Worm (Caenorhabditis elegans) whole organism, L1 larva: ENCODE measurements around the gene fkh-6.

ENCODE experiments used
- C34B4.2 ChIP-seq: sonication (generic microtip); optimal IDR thresholded peaks from 2 replicates; lab custom pipeline; 2017; ENCODE audit warnings: mild to moderate bottlenecking, missing genetic modification characterization, missing compliant biosample characterization
- F16B12.6 ChIP-seq: fragments of 150-350 bp; optimal IDR thresholded peaks from 2 replicates; lab custom pipeline; 2014; ENCODE audit warnings: missing biosample characterization, missing genetic modification characterization
- aha-1 ChIP-seq: fragments of 150-350 bp; optimal IDR thresholded peaks from 2 replicates; lab custom pipeline; 2014; ENCODE audit warnings: missing biosample characterization, missing genetic modification characterization
- alr-1 ChIP-seq: fragments of 200-800 bp; sonication (Bioruptor generic); optimal IDR thresholded peaks from 2 replicates; lab custom pipeline; 2018; ENCODE audit warnings: borderline replicate concordance, mild to moderate bottlenecking, missing genetic modification characterization, missing compliant biosample characterization
- aly-2 ChIP-seq: fragments of 150-350 bp; optimal IDR thresholded peaks from 2 replicates; lab custom pipeline; 2014; ENCODE audit warnings: missing biosample characterization, missing genetic modification characterization
- blmp-1 ChIP-seq: fragments of 150-350 bp; optimal IDR thresholded peaks from 2 replicates; lab custom pipeline; 2014; ENCODE audit warnings: missing biosample characterization, missing genetic modification characterization
- ceh-63 ChIP-seq: fragments of 200-800 bp; sonication (Bioruptor generic); optimal IDR thresholded peaks from 2 replicates; lab custom pipeline; 2018; ENCODE audit warnings: mild to moderate bottlenecking, missing genetic modification characterization, missing compliant biosample characterization
- ceh-82 ChIP-seq, 3 experiments: fragments of 150-350 bp in 1 of 3; sonication (generic microtip) in 2 of 3; optimal IDR thresholded peaks; 2 replicates each; lab custom pipeline; 2014 to 2017; ENCODE audit warnings: missing biosample characterization in 3 of 3, missing genetic modification characterization in 3 of 3
- ceh-88 ChIP-seq: fragments of 200-800 bp; sonication (Bioruptor generic); IDR thresholded peaks from 2 replicates; pipeline ENCODE4 v1.3.6; 2022; ENCODE audit warnings: missing genetic modification characterization, missing compliant biosample characterization
- ceh-90 ChIP-seq: sonication (generic microtip); optimal IDR thresholded peaks from 2 replicates; lab custom pipeline; 2016; ENCODE audit warnings: missing genetic modification characterization, missing compliant biosample characterization
- ces-1 ChIP-seq: fragments of 150-350 bp; optimal IDR thresholded peaks from 2 replicates; lab custom pipeline; 2014; ENCODE audit warnings: missing biosample characterization, missing genetic modification reagents, missing genetic modification characterization
- dsc-1 ChIP-seq: sonication (generic microtip); optimal IDR thresholded peaks from 2 replicates; lab custom pipeline; 2016; ENCODE audit warnings: mild to moderate bottlenecking, missing genetic modification characterization, missing compliant biosample characterization
- efl-1 ChIP-seq, 4 experiments: fragments of 150-350 bp; optimal IDR thresholded peaks in 3 of 4; peaks in 1 of 4; 1 replicate in 1 of 4; 2 replicates in 3 of 4; lab custom pipeline; 2014; ENCODE audit warnings: missing biosample characterization in 2 of 4, missing genetic modification characterization in 2 of 4, missing genetic modification reagents in 2 of 4
- efl-3 ChIP-seq: fragments of 200-800 bp; sonication (Bioruptor generic); optimal IDR thresholded peaks from 2 replicates; lab custom pipeline; 2018; ENCODE audit warnings: mild to moderate bottlenecking, missing genetic modification characterization, missing compliant biosample characterization
- egl-13 ChIP-seq: sonication (generic microtip); optimal IDR thresholded peaks from 2 replicates; lab custom pipeline; 2016; ENCODE audit warnings: missing genotype, missing genetic modification reagents, missing genetic modification characterization, missing compliant biosample characterization
- egl-27 ChIP-seq, 2 experiments: fragments of 150-350 bp in 1 of 2; sonication (generic microtip); optimal IDR thresholded peaks; 3 replicates each; lab custom pipeline; 2017 to 2018; ENCODE audit warnings: missing biosample characterization in 2 of 2, missing genetic modification characterization in 2 of 2, missing genetic modification reagents in 2 of 2
- elt-3 ChIP-seq, 6 experiments: fragments of 150-350 bp in 1 of 6; sonication (generic microtip); optimal IDR thresholded peaks; 2 replicates each; lab custom pipeline; 2017 to 2018; ENCODE audit warnings: missing biosample characterization in 6 of 6, missing genetic modification characterization in 6 of 6, inconsistent platforms in 1 of 6
- ets-5 ChIP-seq: fragments of 200-800 bp; sonication (Bioruptor generic); IDR thresholded peaks from 2 replicates; pipeline ENCODE4 v1.3.6; 2022; ENCODE audit warnings: missing genetic modification characterization, missing compliant biosample characterization
- fkh-10 ChIP-seq: sonication (generic microtip); optimal IDR thresholded peaks from 2 replicates; lab custom pipeline; 2017; ENCODE audit warnings: missing biosample characterization, missing genetic modification reagents, missing genetic modification characterization
- fkh-4 ChIP-seq: sonication (generic microtip); optimal IDR thresholded peaks from 2 replicates; lab custom pipeline; 2016; ENCODE audit warnings: missing compliant biosample characterization, missing genetic modification characterization, borderline replicate concordance
- fkh-8 ChIP-seq: sonication (generic microtip); optimal IDR thresholded peaks from 2 replicates; lab custom pipeline; 2016; ENCODE audit warnings: mild to moderate bottlenecking, missing genetic modification characterization, missing compliant biosample characterization
- hlh-17 ChIP-seq: fragments of 200-800 bp; sonication (Bioruptor generic); optimal IDR thresholded peaks from 2 replicates; lab custom pipeline; 2018; ENCODE audit warnings: missing genetic modification characterization, mild to moderate bottlenecking, missing compliant biosample characterization, moderate library complexity, borderline replicate concordance
- hlh-4 ChIP-seq: sonication (generic microtip); optimal IDR thresholded peaks from 2 replicates; lab custom pipeline; 2016; ENCODE audit warnings: mild to moderate bottlenecking, missing genetic modification characterization, missing compliant biosample characterization
- lin-13 ChIP-seq: fragments of 150-350 bp; optimal IDR thresholded peaks from 2 replicates; lab custom pipeline; 2014; ENCODE audit warnings: missing biosample characterization, missing genetic modification reagents, missing genetic modification characterization
- lin-14 ChIP-seq: fragments of 200-800 bp; sonication (Bioruptor generic); optimal IDR thresholded peaks from 2 replicates; lab custom pipeline; 2018; ENCODE audit warnings: mild to moderate bottlenecking, missing genetic modification characterization, moderate library complexity, missing compliant biosample characterization
- lin-15B ChIP-seq: fragments of 150-350 bp; sonication (generic microtip); optimal IDR thresholded peaks from 3 replicates; lab custom pipeline; 2014; ENCODE audit warnings: missing biosample characterization, missing genetic modification characterization
- mef-2 ChIP-seq: fragments of 150-350 bp; optimal IDR thresholded peaks from 2 replicates; lab custom pipeline; 2014; ENCODE audit warnings: missing biosample characterization, missing genetic modification characterization
- nhr-19 ChIP-seq: fragments of 200-800 bp; sonication (Bioruptor generic); conservative IDR thresholded peaks from 2 replicates; pipeline ENCODE4 v1.3.6; 2022; ENCODE audit warnings: missing genetic modification characterization, missing compliant biosample characterization
- nhr-20 ChIP-seq: sonication (generic microtip); optimal IDR thresholded peaks from 2 replicates; lab custom pipeline; 2016; ENCODE audit warnings: mild to moderate bottlenecking, missing genetic modification characterization, missing compliant biosample characterization
- nhr-47 ChIP-seq: sonication (generic microtip); optimal IDR thresholded peaks from 2 replicates; lab custom pipeline; 2016; ENCODE audit warnings: mild to moderate bottlenecking, missing genetic modification characterization, moderate library complexity, missing compliant biosample characterization
- nhr-76 ChIP-seq: sonication (generic microtip); optimal IDR thresholded peaks from 2 replicates; lab custom pipeline; 2017; ENCODE audit warnings: missing biosample characterization, missing genetic modification characterization
- nhr-85 ChIP-seq: sonication (generic microtip); peaks from one replicate; lab custom pipeline; 2016; ENCODE audit warnings: missing genetic modification characterization, inconsistent platforms, missing compliant biosample characterization
- nhr-90 ChIP-seq: sonication (generic microtip); optimal IDR thresholded peaks from 2 replicates; lab custom pipeline; 2016; ENCODE audit warnings: mild to moderate bottlenecking, missing genetic modification characterization, missing compliant biosample characterization; ENCODE audit not compliant: poor library complexity
- pax-3 ChIP-seq: fragments of 200-800 bp; sonication (Bioruptor generic); optimal IDR thresholded peaks from 2 replicates; lab custom pipeline; 2018; ENCODE audit warnings: mild to moderate bottlenecking, missing genetic modification characterization, moderate library complexity, missing compliant biosample characterization
- rnt-1 ChIP-seq: sonication (generic microtip); optimal IDR thresholded peaks from 2 replicates; lab custom pipeline; 2016; ENCODE audit warnings: mild to moderate bottlenecking, missing genetic modification characterization, moderate library complexity, missing compliant biosample characterization
- snpc-4 ChIP-seq: fragments of 150-350 bp; optimal IDR thresholded peaks from 2 replicates; lab custom pipeline; 2014; ENCODE audit warnings: missing biosample characterization, missing genetic modification characterization
- snu-23 ChIP-seq: sonication (generic microtip); optimal IDR thresholded peaks from 2 replicates; lab custom pipeline; 2016; ENCODE audit warnings: missing genetic modification characterization, missing compliant biosample characterization
- sox-4 ChIP-seq: sonication (generic microtip); optimal IDR thresholded peaks from 2 replicates; lab custom pipeline; 2016; ENCODE audit warnings: missing genetic modification characterization, missing compliant biosample characterization
- sptf-1 ChIP-seq: fragments of 150-350 bp; optimal IDR thresholded peaks from 2 replicates; lab custom pipeline; 2014; ENCODE audit warnings: missing biosample characterization, missing genetic modification characterization
- tbx-2 ChIP-seq: sonication (generic microtip); optimal IDR thresholded peaks from 2 replicates; lab custom pipeline; 2016; ENCODE audit warnings: missing genetic modification characterization, missing compliant biosample characterization
- unc-30 ChIP-seq: sonication (generic microtip); optimal IDR thresholded peaks from 2 replicates; lab custom pipeline; 2017; ENCODE audit warnings: missing biosample characterization, missing genetic modification characterization
- unc-62 ChIP-seq: fragments of 150-350 bp; optimal IDR thresholded peaks from 2 replicates; lab custom pipeline; 2014; ENCODE audit warnings: missing biosample characterization, missing genetic modification reagents, missing genetic modification characterization
- unc-98 ChIP-seq: fragments of 200-800 bp; sonication (Bioruptor generic); IDR thresholded peaks from 2 replicates; pipeline ENCODE4 v1.3.6; 2022; ENCODE audit warnings: missing genetic modification characterization, missing compliant biosample characterization
- vab-15 ChIP-seq: sonication (generic microtip); optimal IDR thresholded peaks from 2 replicates; lab custom pipeline; 2017; ENCODE audit warnings: missing genotype, mild to moderate bottlenecking, missing genetic modification characterization, missing compliant biosample characterization
- xbp-1 ChIP-seq: sonication (generic microtip); optimal IDR thresholded peaks from 2 replicates; lab custom pipeline; 2016; ENCODE audit warnings: missing genetic modification characterization, missing compliant biosample characterization
- zip-4 ChIP-seq: fragments of 200-800 bp; sonication (Bioruptor generic); optimal IDR thresholded peaks from 2 replicates; lab custom pipeline; 2018; ENCODE audit warnings: mild to moderate bottlenecking, missing genetic modification characterization, moderate library complexity, missing compliant biosample characterization
- ztf-4 ChIP-seq: fragments of 150-350 bp; optimal IDR thresholded peaks from 2 replicates; lab custom pipeline; 2014; ENCODE audit warnings: missing biosample characterization, missing genetic modification characterization

fkh-6 gene

ce11 chrII:4378195-4378594 is 5.0 kb downstream of the fkh-6 start, which contains the start of gene B0286.1:
TSS of gene B0286.1 (plus strand) at chrII:4378495.
- TF ChIP-seq pax-3 (no peak), fkh-4 (tag; lab: Kevin White, UChicago) (no peak), ceh-63 (GFP tag; lab: Kevin White, UChicago) (no peak), hlh-4 (tag; lab: Kevin White, UChicago) (no peak), egl-27 (tag; optimal IDR thresholded peaks at IDR 0.05; lab: Kevin White, UChicago) (no peak), nhr-90 (tag; lab: Kevin White, UChicago) (no peak), ceh-90 (tag; lab: Kevin White, UChicago) (no peak), nhr-19 (GFP tag; lab: Robert Waterston, UW) (no peak)

DNA sequence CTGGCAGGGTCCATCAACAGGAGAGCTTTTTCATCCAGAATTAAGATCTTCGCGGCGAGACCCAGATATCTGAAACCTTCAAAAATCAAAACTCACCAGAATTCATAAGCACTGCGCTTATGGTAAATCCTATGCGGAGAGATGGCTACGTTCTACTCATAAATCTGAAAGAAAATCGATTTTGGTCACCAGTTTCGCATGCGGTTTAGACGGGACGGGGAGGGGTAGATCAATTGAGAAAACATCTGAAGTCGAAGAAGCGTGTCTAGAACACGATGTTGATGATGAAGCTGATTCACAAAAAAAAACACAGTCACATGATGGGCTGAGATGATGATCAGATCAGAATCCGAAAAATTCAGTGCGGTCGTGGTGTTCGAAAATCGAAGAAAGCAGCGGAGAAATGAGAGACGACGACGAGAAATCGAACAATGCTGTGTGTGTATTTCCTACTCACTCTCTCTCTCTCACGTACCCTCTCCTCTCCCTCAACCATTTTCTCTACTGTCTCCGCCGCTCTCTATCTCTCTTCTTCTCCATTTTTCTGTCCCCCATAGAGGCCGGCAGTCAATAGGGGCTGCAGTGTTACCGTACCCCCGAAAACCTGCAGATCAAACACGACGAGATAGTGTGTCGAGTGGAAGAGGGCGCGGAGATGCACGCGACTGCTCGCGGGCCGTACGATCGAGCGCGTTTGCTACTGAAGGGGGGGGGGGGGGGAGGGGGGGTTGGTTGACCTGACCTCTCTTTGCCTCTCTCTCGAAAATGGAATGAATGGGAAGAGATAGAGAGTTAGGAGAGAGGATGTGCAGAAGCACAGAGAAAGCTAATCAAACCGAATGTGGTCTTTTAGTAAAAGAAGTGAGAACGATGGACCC is 6.7 kb downstream of the fkh-6 start, which contains the start of gene ntl-2:
Gene ntl-2, minus strand, starts transcription at position 171 of the 878 bp plus-strand sequence.
- TF ChIP-seq tbx-2 (tag; lab: Kevin White, UChicago) (peak; percentile 93), lin-13 (peak; percentile 97), ceh-88 (peak; percentile 82), egl-13 (tag; lab: Kevin White, UChicago) (peak; percentile 87), hlh-17 (GFP tag; lab: Kevin White, UChicago) (no peak), ceh-63 (GFP tag; lab: Kevin White, UChicago) (peak; percentile 94), lin-15B (tag; lab: Kevin White, UChicago) (peak; percentile 95), unc-30 (no peak), F16B12.6 (peak; percentile 66), aly-2 (peak; percentile 37), alr-1 (no peak), elt-3 (tag; optimal IDR thresholded peaks at IDR 0.05; lab: Kevin White, UChicago) (peak in 3 of 6 experiments; percentile 74 to 82 (median 77)), aha-1 (tag; lab: Kevin White, UChicago) (peak; percentile 70), unc-62 (GFP tag; lab: Kevin White, UChicago) (no peak), nhr-85 (tag; lab: Kevin White, UChicago) (peak; percentile 97), zip-4 (GFP tag; lab: Kevin White, UChicago) (peak; percentile 77), ets-5 (GFP tag; lab: Robert Waterston, UW) (no peak), lin-14 (GFP tag; lab: Kevin White, UChicago) (peak; percentile 100), mef-2 (tag; lab: Kevin White, UChicago) (peak; percentile 77), unc-98 (peak; percentile 48; the same call in 1 of the 2 replicates), nhr-47 (peak; percentile 97), fkh-10 (peak; percentile 88), ztf-4 (tag; lab: Kevin White, UChicago) (peak; percentile 89), ces-1 (GFP tag; lab: Kevin White, UChicago) (no peak), efl-1 (optimal IDR thresholded peaks at IDR 0.05; lab: Kevin White, UChicago) (peak; percentile 89 to 94), efl-1 (GFP tag; optimal IDR thresholded peaks at IDR 0.05 in 1 of 2; lab: Kevin White, UChicago) (peak; percentile 76 to 98), xbp-1 (peak; percentile 86), blmp-1 (tag; lab: Kevin White, UChicago) (peak; percentile 59), C34B4.2 (tag; lab: Kevin White, UChicago) (peak; percentile 70), snpc-4 (tag; lab: Kevin White, UChicago) (peak; percentile 88), nhr-20 (tag; lab: Kevin White, UChicago) (peak; percentile 95), ceh-82 (tag; optimal IDR thresholded peaks at IDR 0.05; lab: Kevin White, UChicago) (peak; percentile 89 to 97 (median 91)), fkh-4 (tag; lab: Kevin White, UChicago) (peak; percentile 23), vab-15 (peak; percentile 95), snu-23 (GFP tag; lab: Kevin White, UChicago) (peak; percentile 93), fkh-8 (tag; lab: Kevin White, UChicago) (peak; percentile 99), nhr-76 (tag; lab: Kevin White, UChicago) (no peak), sox-4 (tag; lab: Kevin White, UChicago) (peak; percentile 73), efl-3 (GFP tag; lab: Kevin White, UChicago) (peak; percentile 71), hlh-4 (tag; lab: Kevin White, UChicago) (no peak), sptf-1 (tag; lab: Kevin White, UChicago) (no peak), rnt-1 (peak; percentile 96), dsc-1 (tag; lab: Kevin White, UChicago) (peak; percentile 88)
